Fruit fly (Drosophila melanogaster) whole organism, embryonic: ENCODE measurements around the gene CG9903.

Source experiments
- ATbp ChIP-seq: fragments of 200-800 bp; sonication (Bioruptor generic); optimal IDR thresholded peaks from 2 replicates; lab custom pipeline; 2017; ENCODE audit warnings: missing biosample characterization, mild to moderate bottlenecking, missing genetic modification characterization, missing genetic modification reagents
- Bdp1 ChIP-seq: fragments of 200-800 bp; sonication (Bioruptor generic); optimal IDR thresholded peaks from 3 replicates; lab custom pipeline; 2016; ENCODE audit warnings: missing biosample characterization, missing genetic modification characterization
- Blimp-1 ChIP-seq: fragments of 200-800 bp; sonication (Bioruptor generic); optimal IDR thresholded peaks from 3 replicates; lab custom pipeline; 2018; ENCODE audit warnings: missing biosample characterization, missing genetic modification characterization, mild to moderate bottlenecking, moderate library complexity, missing genetic modification reagents
- CG10654 ChIP-seq: fragments of 200-800 bp; sonication (Bioruptor generic); optimal IDR thresholded peaks from 2 replicates; lab custom pipeline; 2016; ENCODE audit warnings: missing biosample characterization, missing genetic modification characterization
- CG11456 ChIP-seq: fragments of 200-800 bp; sonication (Bioruptor generic); IDR thresholded peaks from 3 replicates; pipeline ENCODE4 v1.3.6; 2022; ENCODE audit warnings: missing biosample characterization, missing genetic modification characterization
- CG12942 ChIP-seq: fragments of 200-800 bp; sonication (Bioruptor generic); optimal IDR thresholded peaks from 3 replicates; lab custom pipeline; 2016; ENCODE audit warnings: missing biosample characterization, missing genetic modification characterization
- CG13424 ChIP-seq: fragments of 200-800 bp; sonication (Bioruptor generic); optimal IDR thresholded peaks from 2 replicates; lab custom pipeline; 2019; ENCODE audit warnings: missing biosample characterization, mild to moderate bottlenecking, missing genetic modification characterization, moderate library complexity
- CG1603 ChIP-seq: fragments of 200-800 bp; sonication (Bioruptor generic); optimal IDR thresholded peaks from 2 replicates; lab custom pipeline; 2019; ENCODE audit warnings: missing biosample characterization, mild to moderate bottlenecking, missing genetic modification characterization, moderate library complexity
- CG17385 ChIP-seq: fragments of 200-800 bp; sonication (Bioruptor generic); optimal IDR thresholded peaks from 3 replicates; lab custom pipeline; 2018; ENCODE audit warnings: missing biosample characterization, mild to moderate bottlenecking, missing genetic modification characterization
- CG18011 ChIP-seq: fragments of 200-800 bp; sonication (Bioruptor generic); optimal IDR thresholded peaks from 2 replicates; lab custom pipeline; 2017; ENCODE audit warnings: missing biosample characterization, missing genetic modification characterization, mild to moderate bottlenecking, moderate library complexity, missing genotype
- CG18476 ChIP-seq: fragments of 200-800 bp; sonication (Bioruptor generic); optimal IDR thresholded peaks from 2 replicates; lab custom pipeline; 2016; ENCODE audit warnings: missing biosample characterization, mild to moderate bottlenecking, missing genetic modification characterization
- CG18619 ChIP-seq: fragments of 200-800 bp; sonication (Bioruptor generic); optimal IDR thresholded peaks from 3 replicates; lab custom pipeline; 2017; ENCODE audit warnings: missing biosample characterization, mild to moderate bottlenecking, missing genetic modification characterization
- CG18764 ChIP-seq: fragments of 200-800 bp; sonication (Bioruptor generic); optimal IDR thresholded peaks from 3 replicates; lab custom pipeline; 2016; ENCODE audit warnings: missing biosample characterization, missing genetic modification characterization
- CG2129 ChIP-seq: fragments of 200-800 bp; sonication (Bioruptor generic); IDR thresholded peaks from 2 replicates; pipeline ENCODE4 v1.3.6; 2022; ENCODE audit warnings: missing biosample characterization, missing genetic modification characterization; ENCODE audit not compliant: partially characterized antibody
- CG3995 ChIP-seq: fragments of 200-800 bp; sonication (Bioruptor generic); optimal IDR thresholded peaks from 3 replicates; lab custom pipeline; 2016; ENCODE audit warnings: missing biosample characterization, missing genetic modification characterization
- CHES-1-like ChIP-seq: fragments of 200-800 bp; sonication (Bioruptor generic); optimal IDR thresholded peaks from 2 replicates; lab custom pipeline; 2016; ENCODE audit warnings: missing biosample characterization, missing genetic modification characterization
- Fer3 ChIP-seq: fragments of 200-800 bp; sonication (Bioruptor generic); optimal IDR thresholded peaks from 2 replicates; lab custom pipeline; 2018; ENCODE audit warnings: missing biosample characterization, mild to moderate bottlenecking, missing genetic modification characterization, moderate library complexity
- Gsc ChIP-seq: fragments of 200-800 bp; sonication (Bioruptor generic); IDR thresholded peaks from 2 replicates; pipeline ENCODE4 v1.3.6; 2022; ENCODE audit warnings: missing biosample characterization, missing genetic modification characterization
- HHEX ChIP-seq: fragments of 200-800 bp; sonication (Bioruptor generic); optimal IDR thresholded peaks from 3 replicates; lab custom pipeline; 2017; ENCODE audit warnings: missing biosample characterization, mild to moderate bottlenecking, missing genetic modification characterization, missing genetic modification reagents
- HLHmδ ChIP-seq: fragments of 200-800 bp; sonication (Bioruptor generic); optimal IDR thresholded peaks from 2 replicates; lab custom pipeline; 2018; ENCODE audit warnings: missing biosample characterization, mild to moderate bottlenecking, missing genetic modification characterization, moderate library complexity
- Kr ChIP-seq: fragments of 200-800 bp; sonication (Bioruptor generic); optimal IDR thresholded peaks from 2 replicates; lab custom pipeline; 2017; ENCODE audit warnings: missing biosample characterization, mild to moderate bottlenecking, missing genetic modification characterization
- Rfx ChIP-seq: fragments of 200-800 bp; sonication (Bioruptor generic); IDR thresholded peaks from 2 replicates; pipeline ENCODE4 v1.3.6; 2022; ENCODE audit warnings: missing biosample characterization, missing genetic modification characterization
- Usf ChIP-seq: fragments of 200-800 bp; sonication (Bioruptor generic); optimal IDR thresholded peaks from 2 replicates; lab custom pipeline; 2017; ENCODE audit warnings: missing genotype, missing biosample characterization, missing genetic modification characterization
- Xrp1 ChIP-seq: fragments of 200-800 bp; sonication (Bioruptor generic); IDR thresholded peaks from 2 replicates; pipeline ENCODE4 v1.3.6; 2022; ENCODE audit warnings: missing biosample characterization, missing genetic modification characterization
- bcd ChIP-seq: fragments of 200-800 bp; sonication (Bioruptor generic); optimal IDR thresholded peaks from 2 replicates; lab custom pipeline; 2017; ENCODE audit warnings: missing biosample characterization, mild to moderate bottlenecking, missing genetic modification characterization
- bsh ChIP-seq, 2 experiments: fragments of 200-800 bp; sonication (Bioruptor generic); optimal IDR thresholded peaks; 2 replicates each; lab custom pipeline; 2017 to 2018; ENCODE audit warnings: mild to moderate bottlenecking in 2 of 2, missing biosample characterization in 2 of 2, missing genetic modification characterization in 2 of 2, moderate library complexity in 1 of 2
- btn ChIP-seq: fragments of 200-800 bp; sonication (Bioruptor generic); optimal IDR thresholded peaks from 2 replicates; lab custom pipeline; 2016; ENCODE audit warnings: missing biosample characterization, missing genetic modification characterization
- crp ChIP-seq, 2 experiments: fragments of 200-800 bp; sonication (Bioruptor generic); optimal IDR thresholded peaks; 2 replicates in 1 of 2; 3 replicates in 1 of 2; lab custom pipeline; 2017; ENCODE audit warnings: missing biosample characterization in 2 of 2, missing genetic modification characterization in 2 of 2, mild to moderate bottlenecking in 1 of 2, moderate library complexity in 1 of 2
- dati ChIP-seq: fragments of 200-800 bp; sonication (Bioruptor generic); IDR thresholded peaks from 2 replicates; pipeline ENCODE4 v1.3.6; 2022; ENCODE audit warnings: missing biosample characterization, missing genetic modification characterization
- esg ChIP-seq: fragments of 200-800 bp; sonication (Bioruptor generic); conservative IDR thresholded peaks from 2 replicates; pipeline ENCODE4 v1.3.6; 2022; ENCODE audit warnings: missing biosample characterization, missing genetic modification characterization
- eve ChIP-seq, 2 experiments: fragments of >200 bp; optimal IDR thresholded peaks; 2 replicates each; lab custom pipeline; 2017; ENCODE audit warnings: missing biosample characterization in 2 of 2, missing genetic modification characterization in 2 of 2
- fd3F ChIP-seq: fragments of 200-800 bp; sonication (Bioruptor generic); optimal IDR thresholded peaks from 2 replicates; lab custom pipeline; 2018; ENCODE audit warnings: missing biosample characterization, mild to moderate bottlenecking, missing genetic modification characterization, moderate library complexity
- fru ChIP-seq: fragments of >200 bp; optimal IDR thresholded peaks from 2 replicates; lab custom pipeline; 2017
- grau ChIP-seq: fragments of 200-800 bp; optimal IDR thresholded peaks from 3 replicates; lab custom pipeline; 2019; ENCODE audit warnings: missing biosample characterization, mild to moderate bottlenecking, missing genetic modification characterization, moderate library complexity
- hb ChIP-seq: fragments of 200-800 bp; sonication (Bioruptor generic); IDR thresholded peaks from 3 replicates; pipeline ENCODE4 v1.3.6; 2022; ENCODE audit warnings: missing biosample characterization, missing genetic modification characterization; ENCODE audit not compliant: partially characterized antibody
- hbn ChIP-seq: fragments of 200-800 bp; sonication (Bioruptor generic); IDR thresholded peaks from 2 replicates; pipeline ENCODE4 v1.3.6; 2022; ENCODE audit warnings: missing biosample characterization, missing genetic modification characterization; ENCODE audit not compliant: partially characterized antibody
- hkb ChIP-seq, 2 experiments: fragments of 200-800 bp in 1 of 2; fragments of >200 bp in 1 of 2; sonication (Bioruptor generic) in 1 of 2; IDR thresholded peaks in 1 of 2; optimal IDR thresholded peaks in 1 of 2; 2 replicates each; pipeline versions ENCODE4 v1.3.6 to Lab custom; 2017 to 2022; ENCODE audit warnings: missing biosample characterization in 1 of 2, missing genetic modification characterization in 1 of 2
- jumu ChIP-seq: fragments of 200-800 bp; sonication (Bioruptor generic); optimal IDR thresholded peaks from 3 replicates; lab custom pipeline; 2016; ENCODE audit warnings: missing biosample characterization, missing genetic modification characterization
- lilli ChIP-seq: fragments of 200-800 bp; sonication (Bioruptor generic); optimal IDR thresholded peaks from 3 replicates; lab custom pipeline; 2016; ENCODE audit warnings: missing biosample characterization, missing genetic modification characterization
- luna ChIP-seq: fragments of 200-800 bp; sonication (Bioruptor generic); optimal IDR thresholded peaks from 2 replicates; lab custom pipeline; 2016; ENCODE audit warnings: missing biosample characterization, missing genetic modification characterization
- maf-S ChIP-seq: fragments of 200-800 bp; sonication (Bioruptor generic); optimal IDR thresholded peaks from 2 replicates; lab custom pipeline; 2016; ENCODE audit warnings: missing biosample characterization, missing genetic modification characterization
- prd ChIP-seq, 3 experiments: fragments of >200 bp in 2 of 3; fragments of 200-800 bp in 1 of 3; sonication (Bioruptor generic) in 1 of 3; optimal IDR thresholded peaks in 2 of 3; IDR thresholded peaks in 1 of 3; 2 replicates in 2 of 3; 3 replicates in 1 of 3; pipeline versions ENCODE4 v1.3.6 to Lab custom; 2017 to 2022; ENCODE audit warnings: missing biosample characterization in 1 of 3, missing genetic modification characterization in 1 of 3
- psq ChIP-seq: fragments of 200-800 bp; sonication (Bioruptor generic); optimal IDR thresholded peaks from 2 replicates; lab custom pipeline; 2017; ENCODE audit warnings: missing biosample characterization, missing genetic modification characterization
- slp2 ChIP-seq: fragments of 200-800 bp; sonication (Bioruptor generic); optimal IDR thresholded peaks from 2 replicates; lab custom pipeline; 2016; ENCODE audit warnings: missing biosample characterization, missing genetic modification characterization
- wek ChIP-seq: fragments of 200-800 bp; sonication (Bioruptor generic); optimal IDR thresholded peaks from 3 replicates; lab custom pipeline; 2018; ENCODE audit warnings: missing biosample characterization, mild to moderate bottlenecking, missing genetic modification characterization, moderate library complexity
- wor ChIP-seq: fragments of 200-800 bp; sonication (Bioruptor generic); IDR thresholded peaks from 2 replicates; pipeline ENCODE4 v1.3.6; 2022; ENCODE audit warnings: missing biosample characterization, missing genetic modification characterization

Gene CG9903

DNA sequence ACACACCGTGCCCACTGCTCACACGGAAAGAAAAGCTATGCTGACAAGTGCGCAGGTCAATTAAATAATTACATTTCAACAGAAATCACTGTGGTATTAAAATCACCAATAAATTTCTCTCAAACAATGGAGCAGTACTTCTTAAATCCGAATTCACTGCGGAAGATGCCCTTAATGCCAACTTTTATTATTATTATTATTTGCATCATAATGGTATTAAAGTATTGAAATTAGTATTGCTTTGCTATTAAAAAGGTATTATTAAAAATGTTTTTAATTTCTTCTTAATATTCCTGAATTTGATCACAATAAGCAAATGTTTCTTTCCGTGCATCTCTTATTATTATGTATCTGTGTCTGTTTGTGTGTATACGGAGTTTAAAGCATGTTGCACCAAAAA lies 39.3 kb upstream of the CG9903 start (continued):
- TF ChIP-seq crp (GFP tag; optimal IDR thresholded peaks at IDR 0.05; lab: Kevin White, UChicago): no peak
- TF ChIP-seq maf-S (GFP tag; lab: Kevin White, UChicago): no peak

DNA sequence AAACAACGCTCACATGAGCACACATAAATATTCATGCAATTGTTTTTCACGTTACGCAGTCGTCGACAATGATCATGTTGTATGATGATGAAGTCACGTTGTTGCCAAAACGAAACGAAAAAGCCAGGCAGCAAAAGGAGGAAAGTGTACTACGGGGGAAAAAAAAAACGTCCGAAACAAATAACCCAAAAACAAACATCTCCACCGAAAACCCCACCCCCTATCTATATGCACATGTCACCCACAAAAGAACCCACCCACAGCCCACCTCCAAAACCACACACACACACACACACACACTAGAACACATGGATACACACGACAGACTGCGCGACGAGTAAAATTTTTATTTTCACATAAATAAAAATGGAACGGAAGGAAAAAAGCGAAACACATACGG lies 34.4 kb upstream of the CG9903 start:
- TF ChIP-seq HLHmδ (GFP tag; lab: Kevin White, UChicago): no peak
- no peak for TF ChIP-seq psq (GFP tag; lab: Kevin White, UChicago)
- no peak for TF ChIP-seq bcd (GFP tag; lab: Kevin White, UChicago)
- no peak for TF ChIP-seq CG18619 (GFP tag; lab: Kevin White, UChicago)
- no peak for TF ChIP-seq prd (optimal IDR thresholded peaks at IDR 0.05; lab: Kevin White, UChicago)
- TF ChIP-seq prd (GFP tag; IDR thresholded peaks at IDR 0.05; lab: Robert Waterston, UW): no peak
- no peak for TF ChIP-seq luna
- TF ChIP-seq CG12942 (GFP tag; lab: Kevin White, UChicago): no peak
- TF ChIP-seq slp2 (GFP tag; lab: Kevin White, UChicago): no peak
- no peak for TF ChIP-seq HHEX (GFP tag; lab: Kevin White, UChicago)
- TF ChIP-seq CG10654: no peak
- TF ChIP-seq hb (GFP tag; lab: Robert Waterston, UW): no peak
- TF ChIP-seq CG18476 (GFP tag; lab: Kevin White, UChicago): no peak
- TF ChIP-seq Xrp1 (GFP tag; lab: Robert Waterston, UW): no peak
- TF ChIP-seq wor (GFP tag; lab: Robert Waterston, UW): no peak
- TF ChIP-seq Kr (GFP tag; lab: Kevin White, UChicago): no peak
- no peak for TF ChIP-seq hbn (GFP tag; lab: Robert Waterston, UW)
- no peak for TF ChIP-seq lilli
- TF ChIP-seq CG11456 (GFP tag; lab: Robert Waterston, UW): no peak
- TF ChIP-seq Gsc (GFP tag; lab: Robert Waterston, UW): no peak
- no peak for TF ChIP-seq grau (tag; lab: Kevin White, UChicago)

- TF ChIP-seq CG18011 (peak; percentile 92), dati (GFP tag; lab: Robert Waterston, UW) (no peak)
Measured at dm6 chrX:16574114-16574513, 33.5 kb upstream of the CG9903 start.

DNA sequence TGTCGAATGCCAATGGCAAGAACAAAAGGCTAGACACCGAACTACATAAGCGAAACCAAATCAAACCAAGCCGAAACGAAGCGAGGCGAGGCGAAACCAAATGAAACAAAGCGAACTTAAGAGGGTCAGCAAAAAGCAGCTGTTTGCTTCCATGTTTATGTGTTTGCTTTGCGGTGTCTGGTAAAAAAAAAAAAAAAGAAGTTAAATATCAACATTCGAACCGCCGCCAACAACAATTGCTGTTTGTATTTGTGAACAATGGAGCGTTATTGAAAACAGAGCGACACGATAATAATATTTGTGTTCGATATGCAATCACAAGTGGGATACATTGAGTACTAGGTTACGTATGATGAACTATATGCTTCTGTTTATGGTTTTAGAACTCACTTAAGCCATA lies 33.0 kb upstream of the CG9903 start:
- TF ChIP-seq eve (GFP tag; optimal IDR thresholded peaks at IDR 0.05; lab: Kevin White, UChicago) (no peak), wek (GFP tag; lab: Kevin White, UChicago) (peak; percentile 20), CG13424 (tag; lab: Kevin White, UChicago) (peak; percentile 13), Bdp1 (GFP tag; lab: Kevin White, UChicago) (peak; percentile 9), CG1603 (peak; percentile 10), Fer3 (peak; percentile 45), CG17385 (peak; percentile 25), Rfx (GFP tag; lab: Robert Waterston, UW) (peak; percentile 61; the same call in 1 of the 2 replicates), CHES-1-like (GFP tag; lab: Kevin White, UChicago) (peak; percentile 21), Usf (GFP tag; lab: Kevin White, UChicago) (no peak), bsh (GFP tag; optimal IDR thresholded peaks at IDR 0.05; lab: Kevin White, UChicago) (peak in 1 of 2 experiments; percentile 10), CG18764 (GFP tag; lab: Kevin White, UChicago) (no peak), hkb (optimal IDR thresholded peaks at IDR 0.05; lab: Kevin White, UChicago) (no peak), hkb (GFP tag; IDR thresholded peaks at IDR 0.05; lab: Robert Waterston, UW) (no peak), CG2129 (no peak), fd3F (peak; percentile 22), ATbp (GFP tag; lab: Kevin White, UChicago) (peak; percentile 58), fru (lab: Kevin White, UChicago) (no peak), CG3995 (GFP tag; lab: Kevin White, UChicago) (no peak), btn (GFP tag; lab: Kevin White, UChicago) (no peak), Blimp-1 (GFP tag; lab: Kevin White, UChicago) (no peak), esg (GFP tag; lab: Robert Waterston, UW) (no peak), jumu (GFP tag; lab: Kevin White, UChicago) (peak; percentile 7)
